Worm (Caenorhabditis elegans): ENCODE data around the gene mig-5.

mig-5 gene

DNA sequence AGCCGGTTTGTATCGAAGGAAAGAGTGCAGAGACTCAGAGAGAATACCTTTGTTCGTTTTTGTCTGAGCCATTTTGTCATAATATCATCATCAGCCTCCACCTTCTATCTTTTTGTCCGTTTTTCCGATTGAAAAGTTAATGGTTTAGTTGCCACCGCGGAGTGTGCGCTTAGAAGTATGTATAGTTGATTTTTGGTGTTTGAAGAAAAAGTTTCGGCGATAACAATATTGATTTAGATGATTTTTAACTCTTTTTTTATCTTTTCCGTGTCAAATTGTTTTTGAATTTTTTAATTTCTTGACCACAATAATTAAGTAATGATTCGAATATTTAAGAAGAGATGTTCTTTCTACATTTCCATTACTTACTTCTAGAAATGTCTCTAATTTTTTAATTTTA lies 20.8 kb upstream of the mig-5 start:
- TF ChIP-seq sma-3 (GFP tag; optimal IDR thresholded peaks at IDR 0.05) = no peak
- peak; percentile 70 for TF ChIP-seq skn-1 (tag; optimal IDR thresholded peaks at IDR 0.05)
- TF ChIP-seq fos-1 (tag; optimal IDR thresholded peaks at IDR 0.05) = peak; percentile 40

DNA sequence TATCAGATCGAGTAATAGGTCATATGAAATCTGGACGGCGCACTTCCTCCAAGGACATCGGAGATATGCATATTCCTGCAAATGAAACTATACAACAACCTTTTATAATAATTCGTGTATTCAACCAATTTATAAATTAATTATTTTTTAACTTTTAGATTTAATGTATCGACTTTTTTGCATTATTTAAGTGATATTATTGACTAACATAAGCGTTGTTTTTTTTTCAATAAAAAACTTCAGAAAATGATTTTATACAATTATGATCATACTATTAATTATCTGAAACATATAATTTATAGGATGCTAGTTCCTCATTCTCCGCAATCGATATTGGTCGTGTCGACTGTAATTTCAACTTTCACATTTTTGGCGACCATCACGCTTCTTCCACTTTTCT lies 19.2 kb upstream of the mig-5 start, which contains the start of gene col-76:
TSS of gene col-76 (plus strand) at position 301 of the 400 bp plus-strand sequence.
- TF ChIP-seq fos-1 (tag; optimal IDR thresholded peaks at IDR 0.05) (no peak), C34F6.9 (tag; optimal IDR thresholded peaks at IDR 0.05) (no peak), nhr-25 (tag; optimal IDR thresholded peaks at IDR 0.05) (no peak), nhr-12 (tag; optimal IDR thresholded peaks at IDR 0.05) (no peak), ZK546.5 (tag; optimal IDR thresholded peaks at IDR 0.05) (no peak)

DNA sequence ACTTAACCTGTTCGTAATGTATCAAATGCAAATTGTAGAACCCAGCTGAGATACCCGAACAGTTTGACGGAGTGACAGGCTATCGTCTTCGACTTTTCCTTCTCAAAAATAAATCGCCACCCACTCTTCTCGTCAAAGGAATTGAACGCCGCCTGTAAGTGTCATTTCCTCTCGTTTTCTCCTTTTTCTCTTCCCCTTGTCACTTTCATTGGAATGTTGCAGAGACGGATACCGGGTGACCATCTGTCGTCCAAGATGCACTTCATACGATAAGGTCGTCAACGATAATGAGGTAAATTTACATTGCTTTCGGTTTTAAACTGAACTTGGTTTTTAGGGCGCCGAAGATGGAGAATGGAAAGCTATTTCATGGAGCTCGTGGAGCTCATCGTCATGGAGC lies 15.0 kb upstream of the mig-5 start:
- TF ChIP-seq crh-2 (tag; optimal IDR thresholded peaks at IDR 0.05) (no peak), fos-1 (tag; optimal IDR thresholded peaks at IDR 0.05) (no peak), nhr-12 (tag; optimal IDR thresholded peaks at IDR 0.05) (no peak), blmp-1 (tag; optimal IDR thresholded peaks at IDR 0.05; ENCODE audit: insufficient read depth) (peak; percentile 88)

DNA sequence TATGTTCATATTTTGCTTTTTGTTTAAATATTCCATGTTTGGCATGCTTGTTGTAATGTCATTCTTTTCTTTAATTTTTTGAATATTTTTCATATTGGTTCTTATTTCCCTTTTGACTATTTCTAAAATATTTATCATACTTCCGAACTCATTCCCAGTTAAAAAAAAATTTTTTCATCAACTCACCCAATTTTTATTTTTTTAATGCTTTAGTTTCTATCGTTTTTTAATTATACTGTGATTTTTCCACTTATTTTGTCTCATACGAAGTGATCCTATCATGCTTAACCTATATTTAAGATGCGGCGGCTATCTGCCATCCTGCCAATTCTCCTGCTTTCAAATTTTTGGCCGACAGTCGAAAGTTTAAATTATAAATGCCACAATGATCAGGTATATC lies 13.7 kb upstream of the mig-5 start, which contains the start of gene qua-1:
TSS of gene qua-1 (plus strand) at position 301 of the 400 bp plus-strand sequence.
- TF ChIP-seq ztf-4 (tag; optimal IDR thresholded peaks at IDR 0.05) = no peak
- TF ChIP-seq gmeb-1 (tag; optimal IDR thresholded peaks at IDR 0.05) = no peak
- TF ChIP-seq aly-2 (tag; optimal IDR thresholded peaks at IDR 0.05) = no peak
- no peak for TF ChIP-seq egl-27 (tag; optimal IDR thresholded peaks at IDR 0.05)
- no peak for TF ChIP-seq nhr-129 (tag; optimal IDR thresholded peaks at IDR 0.05)
- no peak for TF ChIP-seq crh-2 (tag; optimal IDR thresholded peaks at IDR 0.05)

DNA sequence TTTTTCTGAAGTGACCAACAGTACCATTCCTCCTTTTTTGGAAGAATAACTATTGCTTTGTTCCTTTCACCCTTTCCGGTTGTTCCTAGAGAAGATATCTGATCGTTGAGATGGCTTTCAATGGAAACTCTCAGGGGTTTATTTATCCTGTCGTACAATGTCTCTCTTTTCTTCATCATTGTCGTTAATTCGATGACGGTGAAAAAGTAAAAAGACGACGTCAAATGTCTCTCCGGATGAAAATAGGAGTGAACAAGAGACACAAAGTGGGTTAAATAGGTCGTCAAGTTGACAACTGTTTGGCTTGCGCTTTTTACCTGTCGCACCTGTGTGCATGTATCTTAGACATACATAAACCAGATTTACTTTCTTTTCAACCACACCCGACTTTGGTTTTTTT lies 9.1 kb upstream of the mig-5 start:
- TF ChIP-seq aly-2 (tag; optimal IDR thresholded peaks at IDR 0.05) = no peak
- TF ChIP-seq zag-1 (tag; optimal IDR thresholded peaks at IDR 0.05) = no peak
- TF ChIP-seq alr-1 (tag; optimal IDR thresholded peaks at IDR 0.05) = no peak
- TF ChIP-seq nhr-23 (tag; optimal IDR thresholded peaks at IDR 0.05) = no peak
- TF ChIP-seq nhr-25 (tag; optimal IDR thresholded peaks at IDR 0.05) = no peak
- TF ChIP-seq elt-1 (tag; optimal IDR thresholded peaks at IDR 0.05) = no peak
- TF ChIP-seq blmp-1 (tag; optimal IDR thresholded peaks at IDR 0.05; ENCODE audit: insufficient read depth) = no peak
- no peak for TF ChIP-seq mdl-1 (tag; optimal IDR thresholded peaks at IDR 0.05)
- no peak for TF ChIP-seq Y55F3AM.14 (GFP tag; optimal IDR thresholded peaks at IDR 0.05)
- no peak for TF ChIP-seq nhr-6 (tag; optimal IDR thresholded peaks at IDR 0.05)
- TF ChIP-seq mbf-1 (tag; optimal IDR thresholded peaks at IDR 0.05) = no peak
- no peak for TF ChIP-seq ztf-11 (tag; optimal IDR thresholded peaks at IDR 0.05)
- TF ChIP-seq unc-39 (tag; optimal IDR thresholded peaks at IDR 0.05) = no peak
- TF ChIP-seq sem-4 (tag; optimal IDR thresholded peaks at IDR 0.05) = no peak
- no peak for TF ChIP-seq sma-9 (GFP tag; optimal IDR thresholded peaks at IDR 0.05)
- no peak for TF ChIP-seq sma-9 (tag; optimal IDR thresholded peaks at IDR 0.05)
- no peak for TF ChIP-seq nhr-12 (tag; optimal IDR thresholded peaks at IDR 0.05)

DNA sequence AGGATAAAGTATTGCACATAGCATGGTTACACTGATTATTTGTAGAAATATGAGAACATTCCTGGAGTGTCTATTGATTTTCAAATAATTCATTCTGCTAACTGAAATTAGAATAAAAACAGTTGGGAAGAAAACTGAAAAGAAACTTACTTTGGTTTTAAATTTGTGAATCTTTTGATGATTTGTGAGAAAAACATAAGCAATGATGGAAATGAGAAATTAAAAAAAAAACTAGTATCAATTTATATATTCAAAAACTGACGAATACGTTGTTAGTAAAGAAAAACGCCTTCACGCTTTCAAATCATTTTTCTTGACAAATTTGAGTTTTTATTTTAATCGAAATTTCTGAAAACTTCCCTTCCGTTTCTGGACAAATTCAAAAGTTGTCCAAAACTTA lies 8.3 kb upstream of the mig-5 start, which contains the start of gene T05C12.9:
TSS of gene T05C12.9 (minus strand) at position 101 of the 400 bp plus-strand sequence.
- TF ChIP-seq egl-27 (tag; optimal IDR thresholded peaks at IDR 0.05) = no peak
- TF ChIP-seq unc-55 (GFP tag; optimal IDR thresholded peaks at IDR 0.05) = no peak
- TF ChIP-seq fos-1 (tag; optimal IDR thresholded peaks at IDR 0.05) = no peak
- no peak for TF ChIP-seq lsy-2 (tag; optimal IDR thresholded peaks at IDR 0.05)
- TF ChIP-seq C34F6.9 (tag; optimal IDR thresholded peaks at IDR 0.05) = no peak
- TF ChIP-seq unc-62 (GFP tag; optimal IDR thresholded peaks at IDR 0.05) = no peak
- no peak for TF ChIP-seq dmd-4 (tag; optimal IDR thresholded peaks at IDR 0.05)

DNA sequence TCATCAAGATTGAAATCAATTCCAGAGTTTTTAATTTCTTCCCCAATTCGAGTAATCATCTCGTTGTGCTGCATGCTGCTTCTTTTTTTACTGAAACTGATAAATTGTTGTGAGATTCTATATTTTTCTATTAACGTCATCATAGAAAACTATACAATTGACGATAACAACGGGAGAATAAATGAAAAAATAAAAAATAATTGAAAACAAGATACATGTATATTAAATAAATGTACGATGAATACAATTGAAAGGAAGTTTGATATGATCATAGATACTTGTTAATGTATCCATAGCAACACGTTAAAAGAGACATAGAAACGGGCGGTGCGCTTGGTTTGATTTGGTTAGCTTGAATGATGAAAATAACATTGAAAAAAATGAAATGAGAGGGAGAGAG lies 5.6 kb upstream of the mig-5 start, which contains the start of gene T05C12.8:
TSS of gene T05C12.8 (minus strand) at position 101 of the 400 bp plus-strand sequence.
- TF ChIP-seq unc-55 (GFP tag; optimal IDR thresholded peaks at IDR 0.05) (no peak), nhr-12 (tag; optimal IDR thresholded peaks at IDR 0.05) (no peak), gmeb-1 (tag; optimal IDR thresholded peaks at IDR 0.05) (no peak), fos-1 (tag; optimal IDR thresholded peaks at IDR 0.05) (no peak), sem-4 (tag; optimal IDR thresholded peaks at IDR 0.05) (no peak), mdl-1 (tag; optimal IDR thresholded peaks at IDR 0.05) (no peak)
